Fruit fly (Drosophila melanogaster) whole organism, embryonic: ENCODE measurements around the gene wuho.
A peak's percentile ranks its signal among the peaks of the same experiment; 100 is the strongest.

Source experiments
- Antp ChIP-seq: fragments of 200-800 bp; sonication (Bioruptor generic); optimal IDR thresholded peaks from 3 replicates; lab custom pipeline; 2016; ENCODE audit warnings: missing biosample characterization, missing genetic modification characterization
- B-H2 ChIP-seq: fragments of 200-800 bp; sonication (Bioruptor generic); optimal IDR thresholded peaks from 2 replicates; lab custom pipeline; 2018; ENCODE audit warnings: missing biosample characterization, mild to moderate bottlenecking, missing genetic modification characterization
- CG10267 ChIP-seq: fragments of 200-800 bp; sonication (Bioruptor generic); optimal IDR thresholded peaks from 2 replicates; lab custom pipeline; 2018; ENCODE audit warnings: missing biosample characterization, mild to moderate bottlenecking, missing genetic modification characterization, moderate library complexity
- CG11085 ChIP-seq: fragments of 200-800 bp; sonication (Bioruptor generic); IDR thresholded peaks from 2 replicates; pipeline ENCODE4 v1.3.6; 2022; ENCODE audit warnings: missing biosample characterization, missing genetic modification characterization
- CG11560 ChIP-seq: fragments of 200-800 bp; sonication (Bioruptor generic); IDR thresholded peaks from 3 replicates; pipeline ENCODE4 v1.3.6; 2022; ENCODE audit warnings: missing biosample characterization, missing genetic modification characterization
- CG11695 ChIP-seq: fragments of 200-800 bp; sonication (Bioruptor generic); IDR thresholded peaks from 3 replicates; pipeline ENCODE4 v1.3.6; 2022; ENCODE audit warnings: missing biosample characterization, missing genetic modification characterization
- CG12071 ChIP-seq: fragments of 200-800 bp; sonication (Bioruptor generic); optimal IDR thresholded peaks from 3 replicates; lab custom pipeline; 2018; ENCODE audit warnings: missing biosample characterization, mild to moderate bottlenecking, missing genetic modification characterization
- CG12299 ChIP-seq: fragments of 200-800 bp; sonication (Bioruptor generic); optimal IDR thresholded peaks from 2 replicates; lab custom pipeline; 2018; ENCODE audit warnings: missing biosample characterization, mild to moderate bottlenecking, missing genetic modification characterization
- CG13775 ChIP-seq: fragments of 200-800 bp; sonication (Bioruptor generic); optimal IDR thresholded peaks from 3 replicates; lab custom pipeline; 2017; ENCODE audit warnings: missing biosample characterization, mild to moderate bottlenecking, missing genetic modification characterization
- CG1603 ChIP-seq: fragments of 200-800 bp; sonication (Bioruptor generic); optimal IDR thresholded peaks from 2 replicates; lab custom pipeline; 2019; ENCODE audit warnings: missing biosample characterization, mild to moderate bottlenecking, missing genetic modification characterization, moderate library complexity
- CG1832 ChIP-seq: fragments of 200-800 bp; sonication (Bioruptor generic); optimal IDR thresholded peaks from 2 replicates; lab custom pipeline; 2017; ENCODE audit warnings: missing biosample characterization, mild to moderate bottlenecking, missing genetic modification characterization, inconsistent platforms
- CG18619 ChIP-seq: fragments of 200-800 bp; sonication (Bioruptor generic); optimal IDR thresholded peaks from 3 replicates; lab custom pipeline; 2017; ENCODE audit warnings: missing biosample characterization, mild to moderate bottlenecking, missing genetic modification characterization
- CG31388 ChIP-seq: fragments of 200-800 bp; sonication (Bioruptor generic); optimal IDR thresholded peaks from 2 replicates; lab custom pipeline; 2016; ENCODE audit warnings: missing biosample characterization, missing genetic modification characterization
- CG31441 ChIP-seq: fragments of 200-800 bp; sonication (Bioruptor generic); IDR thresholded peaks from 2 replicates; pipeline ENCODE4 v1.3.6; 2022; ENCODE audit warnings: missing biosample characterization, missing genetic modification characterization
- CG34422 ChIP-seq: fragments of 200-800 bp; sonication (Bioruptor generic); IDR thresholded peaks from 3 replicates; pipeline ENCODE4 v1.3.6; 2022; ENCODE audit warnings: missing biosample characterization, missing genetic modification characterization
- CG8290 ChIP-seq, 3 experiments: fragments of 200-800 bp; sonication (Bioruptor generic); optimal IDR thresholded peaks; 2 replicates each; lab custom pipeline; 2016 to 2019; ENCODE audit warnings: missing biosample characterization in 3 of 3, missing genetic modification characterization in 3 of 3, mild to moderate bottlenecking in 2 of 3, moderate library complexity in 1 of 3
- CG8924 ChIP-seq: fragments of 200-800 bp; optimal IDR thresholded peaks from 3 replicates; lab custom pipeline; 2019; ENCODE audit warnings: missing biosample characterization, mild to moderate bottlenecking, missing genetic modification characterization, moderate library complexity
- CG9932 ChIP-seq: fragments of 200-800 bp; sonication (Bioruptor generic); IDR thresholded peaks from 2 replicates; pipeline ENCODE4 v1.3.6; 2022; ENCODE audit warnings: missing biosample characterization, missing genetic modification characterization
- Chrac-16 ChIP-seq: fragments of 200-800 bp; sonication (Bioruptor generic); optimal IDR thresholded peaks from 3 replicates; lab custom pipeline; 2016; ENCODE audit warnings: missing biosample characterization, missing genetic modification characterization
- CoRest ChIP-seq: fragments of 200-800 bp; sonication (Bioruptor generic); optimal IDR thresholded peaks from 3 replicates; lab custom pipeline; 2018; ENCODE audit warnings: missing biosample characterization, mild to moderate bottlenecking, missing genetic modification characterization, moderate library complexity
- Ets65A ChIP-seq: fragments of 200-800 bp; sonication (Bioruptor generic); peaks from one replicate; lab custom pipeline; 2016; ENCODE audit warnings: missing biosample characterization, missing genetic modification characterization
- Fer3 ChIP-seq: fragments of 200-800 bp; sonication (Bioruptor generic); optimal IDR thresholded peaks from 2 replicates; lab custom pipeline; 2018; ENCODE audit warnings: missing biosample characterization, mild to moderate bottlenecking, missing genetic modification characterization, moderate library complexity
- Hand ChIP-seq: fragments of 200-800 bp; sonication (Bioruptor generic); optimal IDR thresholded peaks from 2 replicates; lab custom pipeline; 2017; ENCODE audit warnings: mild to moderate bottlenecking, missing biosample characterization, missing genetic modification reagents, missing genetic modification characterization
- HmgD ChIP-seq: fragments of 200-800 bp; sonication (Bioruptor generic); optimal IDR thresholded peaks from 3 replicates; lab custom pipeline; 2016; ENCODE audit warnings: missing biosample characterization, missing genetic modification characterization
- Hr3 ChIP-seq: fragments of 200-800 bp; sonication (Bioruptor generic); optimal IDR thresholded peaks from 3 replicates; lab custom pipeline; 2016; ENCODE audit warnings: missing biosample characterization, missing genetic modification characterization
- Hsf ChIP-seq: fragments of 200-800 bp; sonication (Bioruptor generic); optimal IDR thresholded peaks from 3 replicates; lab custom pipeline; 2016; ENCODE audit warnings: missing biosample characterization, missing genetic modification characterization
- Max ChIP-seq: fragments of 200-800 bp; sonication (Bioruptor generic); optimal IDR thresholded peaks from 2 replicates; lab custom pipeline; 2016; ENCODE audit warnings: missing biosample characterization, mild to moderate bottlenecking, missing genetic modification characterization
- NK7.1 ChIP-seq: fragments of 200-800 bp; sonication (Bioruptor generic); optimal IDR thresholded peaks from 3 replicates; lab custom pipeline; 2016; ENCODE audit warnings: missing biosample characterization, missing genetic modification characterization
- Oaz ChIP-seq: fragments of 200-800 bp; sonication (Bioruptor generic); IDR thresholded peaks from 2 replicates; pipeline ENCODE4 v1.3.6; 2022; ENCODE audit warnings: missing biosample characterization, missing genetic modification characterization
- Ravus ChIP-seq: fragments of 200-800 bp; sonication (Bioruptor generic); IDR thresholded peaks from 2 replicates; pipeline ENCODE4 v1.3.6; 2022; ENCODE audit warnings: missing biosample characterization, missing genetic modification characterization
- Xrp1 ChIP-seq: fragments of 200-800 bp; sonication (Bioruptor generic); IDR thresholded peaks from 2 replicates; pipeline ENCODE4 v1.3.6; 2022; ENCODE audit warnings: missing biosample characterization, missing genetic modification characterization
- al ChIP-seq: fragments of 200-800 bp; sonication (Bioruptor generic); IDR thresholded peaks from 2 replicates; pipeline ENCODE4 v1.3.6; 2022; ENCODE audit warnings: missing biosample characterization, missing genetic modification characterization
- ap ChIP-seq: fragments of 200-800 bp; sonication (Bioruptor generic); IDR thresholded peaks from 2 replicates; pipeline ENCODE4 v1.3.6; 2022; ENCODE audit warnings: missing biosample characterization, missing genetic modification characterization
- croc ChIP-seq: fragments of 200-800 bp; sonication (Bioruptor generic); conservative IDR thresholded peaks from 3 replicates; pipeline ENCODE4 v1.3.6; 2022; ENCODE audit warnings: missing biosample characterization, missing genetic modification characterization
- danr ChIP-seq: fragments of 200-800 bp; sonication (Bioruptor generic); IDR thresholded peaks from 2 replicates; pipeline ENCODE4 v1.3.6; 2022; ENCODE audit warnings: missing biosample characterization, missing genetic modification characterization
- disco-r ChIP-seq: fragments of 200-800 bp; sonication (Bioruptor generic); optimal IDR thresholded peaks from 2 replicates; lab custom pipeline; 2016; ENCODE audit warnings: missing biosample characterization, missing genetic modification characterization
- klu ChIP-seq: fragments of 200-800 bp; sonication (Bioruptor generic); IDR thresholded peaks from 2 replicates; pipeline ENCODE4 v1.3.6; 2022; ENCODE audit warnings: missing biosample characterization, missing genetic modification characterization
- lilli ChIP-seq: fragments of 200-800 bp; sonication (Bioruptor generic); optimal IDR thresholded peaks from 3 replicates; lab custom pipeline; 2016; ENCODE audit warnings: missing biosample characterization, missing genetic modification characterization
- onecut ChIP-seq: fragments of 200-800 bp; sonication (Bioruptor generic); IDR thresholded peaks from 2 replicates; pipeline ENCODE4 v1.3.6; 2022; ENCODE audit warnings: missing biosample characterization, missing genetic modification characterization
- pan ChIP-seq, 4 experiments: fragments of >200 bp in 3 of 4; fragments of 200-800 bp in 1 of 4; sonication (Bioruptor generic) in 1 of 4; optimal IDR thresholded peaks in 3 of 4; IDR thresholded peaks in 1 of 4; 2 replicates each; pipeline versions ENCODE4 v1.3.6 to Lab custom; 2017 to 2022; ENCODE audit warnings: missing biosample characterization in 2 of 4, missing genetic modification characterization in 2 of 4, mixed read lengths in 1 of 4
- phol ChIP-seq: fragments of 200-800 bp; sonication (Bioruptor generic); optimal IDR thresholded peaks from 3 replicates; lab custom pipeline; 2018; ENCODE audit warnings: missing biosample characterization, mild to moderate bottlenecking, missing genetic modification characterization, moderate library complexity
- pnt ChIP-seq: fragments of 200-800 bp; sonication (Bioruptor generic); optimal IDR thresholded peaks from 3 replicates; lab custom pipeline; 2016; ENCODE audit warnings: missing biosample characterization, missing genetic modification characterization
- repo ChIP-seq: fragments of 200-800 bp; sonication (Bioruptor generic); optimal IDR thresholded peaks from 2 replicates; lab custom pipeline; 2016; ENCODE audit warnings: missing biosample characterization, missing genetic modification characterization
- row ChIP-seq: fragments of 200-800 bp; sonication (Bioruptor generic); IDR thresholded peaks from 3 replicates; pipeline ENCODE4 v1.3.6; 2022; ENCODE audit warnings: missing biosample characterization, missing genetic modification characterization
- salm ChIP-seq: fragments of 200-800 bp; sonication (Bioruptor generic); optimal IDR thresholded peaks from 2 replicates; lab custom pipeline; 2018; ENCODE audit warnings: missing biosample characterization, mild to moderate bottlenecking, missing genetic modification characterization
- sisA ChIP-seq: fragments of 200-800 bp; sonication (Bioruptor generic); IDR thresholded peaks from 2 replicates; pipeline ENCODE4 v1.3.6; 2022; ENCODE audit warnings: missing biosample characterization, missing genetic modification characterization
- tap ChIP-seq: fragments of 200-800 bp; optimal IDR thresholded peaks from 3 replicates; lab custom pipeline; 2019; ENCODE audit warnings: missing biosample characterization, mild to moderate bottlenecking, missing genetic modification characterization, moderate library complexity
- wor ChIP-seq: fragments of 200-800 bp; sonication (Bioruptor generic); IDR thresholded peaks from 2 replicates; pipeline ENCODE4 v1.3.6; 2022; ENCODE audit warnings: missing biosample characterization, missing genetic modification characterization
- zf30C ChIP-seq: fragments of 200-800 bp; sonication (Bioruptor generic); optimal IDR thresholded peaks from 3 replicates; lab custom pipeline; 2018; ENCODE audit warnings: missing biosample characterization, mild to moderate bottlenecking, missing genetic modification characterization

The wuho gene

DNA sequence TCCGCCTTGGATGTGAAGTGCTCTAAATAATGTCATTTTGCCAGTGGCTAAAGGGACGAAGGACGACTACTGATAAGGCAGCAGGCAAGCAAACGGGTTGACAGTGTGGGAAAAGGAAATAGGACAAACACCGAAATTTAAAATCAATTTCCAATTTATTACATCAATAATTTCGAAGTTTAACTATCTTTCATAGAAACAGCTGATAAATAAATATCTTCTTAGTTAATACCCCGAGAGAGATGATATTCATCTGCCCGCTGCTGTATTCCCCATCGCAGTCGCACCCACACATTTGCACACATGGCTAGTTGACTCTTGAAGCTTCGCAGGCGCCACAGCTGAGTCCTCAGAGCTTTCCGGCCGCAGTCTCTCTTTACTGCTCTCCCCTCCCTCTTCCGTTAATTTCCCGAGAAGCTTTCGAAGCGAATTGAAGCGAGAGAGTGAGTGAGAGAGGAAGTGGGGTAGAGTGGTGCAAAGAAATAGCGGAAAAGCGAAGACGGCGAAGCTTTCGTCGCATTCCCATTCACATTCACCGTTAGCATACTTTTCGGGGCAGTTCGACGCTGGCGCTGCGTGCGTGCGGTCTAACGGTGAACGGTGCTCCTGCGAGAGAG lies 29.1 kb downstream of the wuho start (continued):
- TF ChIP-seq pnt (GFP tag; lab: Kevin White, UChicago) = no peak
- peak; percentile 5 for TF ChIP-seq Antp (GFP tag; lab: Kevin White, UChicago)
- TF ChIP-seq repo = peak; percentile 17
- peak; percentile 60 for TF ChIP-seq Hsf
- TF ChIP-seq CG1832 = peak; percentile 18
- peak; percentile 45 for TF ChIP-seq wor (GFP tag; lab: Robert Waterston, UW)
- TF ChIP-seq salm (tag; lab: Kevin White, UChicago) = no peak
- no peak for TF ChIP-seq CG31388
- peak; percentile 70 for TF ChIP-seq Fer3 (tag; lab: Kevin White, UChicago)
- peak; percentile 53 for TF ChIP-seq tap (tag; lab: Kevin White, UChicago)
- peak; percentile 49 for TF ChIP-seq phol (tag; lab: Kevin White, UChicago)
- TF ChIP-seq lilli (GFP tag; lab: Kevin White, UChicago) = peak; percentile 57
- peak; percentile 79 for TF ChIP-seq CG11695
- TF ChIP-seq CG10267 (tag; lab: Kevin White, UChicago) = peak; percentile 19
- TF ChIP-seq Hr3 (GFP tag; lab: Kevin White, UChicago) = peak; percentile 28
- TF ChIP-seq CG11085 (GFP tag; lab: Robert Waterston, UW) = peak; percentile 50; the same call in 1 of the 2 replicates
- TF ChIP-seq CG12071 (GFP tag; lab: Kevin White, UChicago) = peak; percentile 44
- peak; percentile 46 for TF ChIP-seq CG8924 (tag; lab: Kevin White, UChicago)
- no peak for TF ChIP-seq NK7.1 (GFP tag; lab: Kevin White, UChicago)
- TF ChIP-seq croc (GFP tag; lab: Robert Waterston, UW) = 0 out of 3 replicates have a peak, but pooled peaks have one; percentile 23
- peak; percentile 34; the same call in 1 of the 2 replicates for TF ChIP-seq danr (GFP tag; lab: Robert Waterston, UW)
- peak; percentile 51 for TF ChIP-seq ap (GFP tag; lab: Robert Waterston, UW)
- 0 out of 3 replicates have a peak, but pooled peaks have one; percentile 31 for TF ChIP-seq CG11560
- peak; percentile 43 for TF ChIP-seq Ets65A (GFP tag; lab: Kevin White, UChicago)
- TF ChIP-seq Xrp1 = peak; percentile 70
- peak; percentile 83 for TF ChIP-seq row (GFP tag; lab: Robert Waterston, UW)
- TF ChIP-seq onecut (GFP tag; lab: Robert Waterston, UW) = peak; percentile 55
- TF ChIP-seq klu (GFP tag; lab: Robert Waterston, UW) = 0 out of 2 replicates have a peak, but pooled peaks have one; percentile 30
- peak; percentile 64 for TF ChIP-seq sisA (GFP tag; lab: Robert Waterston, UW)
- peak; percentile 66 for TF ChIP-seq CG18619 (GFP tag; lab: Kevin White, UChicago)
- TF ChIP-seq Oaz = peak; percentile 58; the same call in 1 of the 2 replicates
- peak; percentile 3; the same call in 1 of the 2 replicates for TF ChIP-seq Ravus (GFP tag; lab: Robert Waterston, UW)
- TF ChIP-seq Max (GFP tag; lab: Kevin White, UChicago) = peak; percentile 35
- TF ChIP-seq CoRest (tag; lab: Kevin White, UChicago) = peak; percentile 65
- peak; percentile 69 for TF ChIP-seq CG9932
- TF ChIP-seq disco-r (GFP tag; lab: Kevin White, UChicago) = peak; percentile 10
- TF ChIP-seq pan (optimal IDR thresholded peaks at IDR 0.05; lab: Kevin White, UChicago) = no peak
- TF ChIP-seq pan (GFP tag; optimal IDR thresholded peaks at IDR 0.05 in 1 of 2, IDR thresholded peaks at IDR 0.05 in 1 of 2) = peak in 1 of 2 experiments; percentile 81
- peak; percentile 48; the same call in 1 of the 2 replicates for TF ChIP-seq al (GFP tag; lab: Robert Waterston, UW)
- TF ChIP-seq CG13775 = peak; percentile 41
- peak; percentile 35 for TF ChIP-seq CG12299 (tag; lab: Kevin White, UChicago)
- peak; percentile 18 for TF ChIP-seq Chrac-16 (GFP tag; lab: Kevin White, UChicago)
- TF ChIP-seq CG34422 (GFP tag; lab: Robert Waterston, UW) = peak; percentile 67; the same call in 2 of the 3 replicates
- TF ChIP-seq CG31441 = peak; percentile 51
- TF ChIP-seq HmgD (GFP tag; lab: Kevin White, UChicago) = no peak
- peak; percentile 69 for TF ChIP-seq CG1603 (tag; lab: Kevin White, UChicago)
- peak; percentile 79 for TF ChIP-seq Hand (GFP tag; lab: Kevin White, UChicago)
- no peak for TF ChIP-seq zf30C (GFP tag; lab: Kevin White, UChicago)
- peak; percentile 33 for TF ChIP-seq B-H2 (GFP tag; lab: Kevin White, UChicago)
- no peak for TF ChIP-seq CG8290 (GFP tag; optimal IDR thresholded peaks at IDR 0.05; lab: Kevin White, UChicago)
- TF ChIP-seq CG8290 (tag; optimal IDR thresholded peaks at IDR 0.05; lab: Kevin White, UChicago) = peak in 1 of 2 experiments; percentile 83
